Worm (Caenorhabditis elegans): ENCODE measurements around the gene acl-2.

The acl-2 gene

ce11 chrV:10051855-10052254 lies 21.0 kb upstream of the acl-2 start, which contains the start of gene str-118:
Gene str-118, plus strand, starts transcription at chrV:10052155.
- TF ChIP-seq ceh-39 (tag; optimal IDR thresholded peaks at IDR 0.05) (no peak), ceh-43 (GFP tag; optimal IDR thresholded peaks at IDR 0.05) (no peak), nhr-12 (tag; optimal IDR thresholded peaks at IDR 0.05) (no peak), M03D4.4 (tag; optimal IDR thresholded peaks at IDR 0.05) (no peak), nhr-237 (tag; optimal IDR thresholded peaks at IDR 0.05) (no peak), bed-3 (GFP tag; optimal IDR thresholded peaks at IDR 0.05) (no peak), unc-39 (tag; optimal IDR thresholded peaks at IDR 0.05) (no peak), elt-3 (tag; optimal IDR thresholded peaks at IDR 0.05) (no peak), sem-2 (GFP tag; optimal IDR thresholded peaks at IDR 0.05) (no peak), mab-5 (tag; optimal IDR thresholded peaks at IDR 0.05) (no peak)

- TF ChIP-seq unc-39 (tag; optimal IDR thresholded peaks at IDR 0.05): no peak
- no peak for TF ChIP-seq nhr-28 (tag; optimal IDR thresholded peaks at IDR 0.05)
- TF ChIP-seq unc-120 (tag; optimal IDR thresholded peaks at IDR 0.05; ENCODE audit: poor library complexity, severe bottlenecking): no peak
These were observed 16.3 kb upstream of the acl-2 start for ce11 chrV:10047189-10047588.

- TF ChIP-seq sptf-1 (tag; optimal IDR thresholded peaks at IDR 0.05): no peak
- TF ChIP-seq flh-1 (GFP tag; optimal IDR thresholded peaks at IDR 0.05): no peak
- TF ChIP-seq nhr-237 (tag; optimal IDR thresholded peaks at IDR 0.05): no peak
- TF ChIP-seq ham-2 (GFP tag; optimal IDR thresholded peaks at IDR 0.05): no peak
- peak; percentile 10 for TF ChIP-seq ces-1 (GFP tag; optimal IDR thresholded peaks at IDR 0.05)
These were observed 15.6 kb upstream of the acl-2 start for ce11 chrV:10046503-10046902.

ce11 chrV:10044735-10045134 lies 13.8 kb upstream of the acl-2 start:
- TF ChIP-seq tbx-8 (GFP tag; optimal IDR thresholded peaks at IDR 0.05): no peak
- no peak for TF ChIP-seq snpc-4 (tag; optimal IDR thresholded peaks at IDR 0.05)
- no peak for TF ChIP-seq ceh-83 (GFP tag; optimal IDR thresholded peaks at IDR 0.05)
- TF ChIP-seq sptf-1 (tag; optimal IDR thresholded peaks at IDR 0.05): no peak
- TF ChIP-seq elt-1 (tag; optimal IDR thresholded peaks at IDR 0.05; ENCODE audit: borderline replicate concordance, insufficient read depth): no peak
- TF ChIP-seq M03D4.4 (tag; optimal IDR thresholded peaks at IDR 0.05): no peak
- no peak for TF ChIP-seq lin-32 (GFP tag; optimal IDR thresholded peaks at IDR 0.05)
- no peak for TF ChIP-seq lin-13 (tag; optimal IDR thresholded peaks at IDR 0.05)
- no peak for TF ChIP-seq ces-1 (GFP tag; optimal IDR thresholded peaks at IDR 0.05)
- no peak for TF ChIP-seq hlh-1 (tag; optimal IDR thresholded peaks at IDR 0.05)
- no peak for TF ChIP-seq nhr-237 (tag; optimal IDR thresholded peaks at IDR 0.05)
- no peak for TF ChIP-seq ceh-43 (GFP tag; optimal IDR thresholded peaks at IDR 0.05)
- TF ChIP-seq lsy-2 (tag; optimal IDR thresholded peaks at IDR 0.05): no peak
- no peak for TF ChIP-seq pha-4 (tag; optimal IDR thresholded peaks at IDR 0.05)
- TF ChIP-seq zip-8 (tag; optimal IDR thresholded peaks at IDR 0.05): no peak
- no peak for TF ChIP-seq nhr-76 (tag; optimal IDR thresholded peaks at IDR 0.05)
- TF ChIP-seq drap-1 (GFP tag; optimal IDR thresholded peaks at IDR 0.05): no peak

ce11 chrV:10043234-10043796 lies 12.4 kb upstream of the acl-2 start, which contains the start of gene T06E8.8:
Gene T06E8.8, plus strand, starts transcription at chrV:10043746.
- TF ChIP-seq nhr-76 (tag; optimal IDR thresholded peaks at IDR 0.05): no peak
- TF ChIP-seq ceh-39 (tag; optimal IDR thresholded peaks at IDR 0.05): no peak
- TF ChIP-seq sptf-1 (tag; optimal IDR thresholded peaks at IDR 0.05): peak; percentile 3

- TF ChIP-seq nhr-237 (tag; optimal IDR thresholded peaks at IDR 0.05) (peak; percentile 52), lsy-2 (tag; optimal IDR thresholded peaks at IDR 0.05) (peak; percentile 95), ceh-43 (GFP tag; optimal IDR thresholded peaks at IDR 0.05) (no peak), mep-1 (tag; optimal IDR thresholded peaks at IDR 0.05) (peak; percentile 51), elt-3 (tag; optimal IDR thresholded peaks at IDR 0.05) (no peak), ceh-83 (GFP tag; optimal IDR thresholded peaks at IDR 0.05) (no peak), sptf-1 (tag; optimal IDR thresholded peaks at IDR 0.05) (no peak), drap-1 (GFP tag; optimal IDR thresholded peaks at IDR 0.05) (no peak), cnd-1 (tag; optimal IDR thresholded peaks at IDR 0.05) (no peak), mls-2 (tag; optimal IDR thresholded peaks at IDR 0.05) (no peak), ceh-39 (tag; optimal IDR thresholded peaks at IDR 0.05) (peak; percentile 3), pha-4 (tag; optimal IDR thresholded peaks at IDR 0.05) (peak; percentile 77), unc-120 (tag; optimal IDR thresholded peaks at IDR 0.05; ENCODE audit: poor library complexity, severe bottlenecking) (no peak), lin-13 (tag; optimal IDR thresholded peaks at IDR 0.05) (peak; percentile 45), mab-5 (tag; optimal IDR thresholded peaks at IDR 0.05) (no peak), flh-1 (GFP tag; optimal IDR thresholded peaks at IDR 0.05) (no peak), tbx-8 (GFP tag; optimal IDR thresholded peaks at IDR 0.05) (no peak), elt-1 (tag; optimal IDR thresholded peaks at IDR 0.05; ENCODE audit: borderline replicate concordance, insufficient read depth) (no peak), zip-8 (tag; optimal IDR thresholded peaks at IDR 0.05) (no peak), snpc-4 (tag; optimal IDR thresholded peaks at IDR 0.05) (no peak), unc-39 (tag; optimal IDR thresholded peaks at IDR 0.05) (no peak), nhr-76 (tag; optimal IDR thresholded peaks at IDR 0.05) (no peak), nhr-12 (tag; optimal IDR thresholded peaks at IDR 0.05) (no peak), ces-1 (GFP tag; optimal IDR thresholded peaks at IDR 0.05) (peak; percentile 77), M03D4.4 (tag; optimal IDR thresholded peaks at IDR 0.05) (no peak), blmp-1 (tag; optimal IDR thresholded peaks at IDR 0.05) (no peak), nhr-2 (tag; optimal IDR thresholded peaks at IDR 0.05) (peak; percentile 0), ham-2 (GFP tag; optimal IDR thresholded peaks at IDR 0.05) (no peak), unc-62 (GFP tag; optimal IDR thresholded peaks at IDR 0.05) (peak; percentile 71), bed-3 (GFP tag; optimal IDR thresholded peaks at IDR 0.05) (no peak), sem-2 (GFP tag; optimal IDR thresholded peaks at IDR 0.05) (no peak), hlh-1 (tag; optimal IDR thresholded peaks at IDR 0.05) (peak; percentile 28), lin-32 (GFP tag; optimal IDR thresholded peaks at IDR 0.05) (no peak), nhr-28 (tag; optimal IDR thresholded peaks at IDR 0.05) (no peak)
These were observed 11.4 kb upstream of the acl-2 start for ce11 chrV:10042254-10042653.
